Worm (Caenorhabditis elegans) whole organism, early embryonic: ENCODE measurements around the gene F46B3.9.

Experiments used
- F13C5.2 ChIP-seq: sonication (generic microtip); optimal IDR thresholded peaks from 2 replicates; lab custom pipeline; 2017; ENCODE audit warnings: mild to moderate bottlenecking, missing genetic modification characterization, inconsistent platforms, missing compliant biosample characterization
- aly-1 ChIP-seq: sonication (generic microtip); optimal IDR thresholded peaks from 2 replicates; lab custom pipeline; 2016; ENCODE audit warnings: missing genetic modification characterization, missing compliant biosample characterization
- ama-1 ChIP-seq: fragments of 150-350 bp; optimal IDR thresholded peaks from 2 replicates; lab custom pipeline; 2014
- ceh-13 ChIP-seq: fragments of 200-800 bp; sonication (Bioruptor generic); optimal IDR thresholded peaks from 2 replicates; lab custom pipeline; 2018; ENCODE audit warnings: mild to moderate bottlenecking, missing genetic modification characterization, missing compliant biosample characterization
- flt-1 ChIP-seq: fragments of 200-800 bp; sonication (Bioruptor generic); IDR thresholded peaks from 2 replicates; pipeline ENCODE4 v1.3.6; 2022; ENCODE audit warnings: missing genetic modification characterization, missing compliant biosample characterization
- hmbx-1 ChIP-seq: sonication (generic microtip); optimal IDR thresholded peaks from 2 replicates; lab custom pipeline; 2016; ENCODE audit warnings: mild to moderate bottlenecking, missing genetic modification characterization, missing compliant biosample characterization
- hnd-1 ChIP-seq: sonication (generic microtip); optimal IDR thresholded peaks from 2 replicates; lab custom pipeline; 2016; ENCODE audit warnings: missing genetic modification characterization, missing compliant biosample characterization
- pes-1 ChIP-seq: fragments of 200-800 bp; sonication (Bioruptor generic); IDR thresholded peaks from 2 replicates; pipeline ENCODE4 v1.3.6; 2022; ENCODE audit warnings: missing genetic modification reagents, missing genetic modification characterization, missing compliant biosample characterization
- scrt-1 ChIP-seq: fragments of 200-800 bp; sonication (Bioruptor generic); IDR thresholded peaks from 2 replicates; pipeline ENCODE4 v1.3.6; 2022; ENCODE audit warnings: missing genetic modification characterization, missing compliant biosample characterization
- tbx-11 ChIP-seq: fragments of 200-800 bp; sonication (Bioruptor generic); IDR thresholded peaks from 2 replicates; pipeline ENCODE4 v1.3.6; 2022; ENCODE audit warnings: missing genetic modification characterization, missing compliant biosample characterization
- tbx-37 ChIP-seq: fragments of 200-800 bp; sonication (Bioruptor generic); conservative IDR thresholded peaks from 2 replicates; pipeline ENCODE4 v1.3.6; 2022; ENCODE audit warnings: missing genetic modification reagents, missing genetic modification characterization, missing compliant biosample characterization
- tra-4 ChIP-seq: sonication (generic microtip); optimal IDR thresholded peaks from 2 replicates; lab custom pipeline; 2017; ENCODE audit warnings: missing genetic modification characterization, missing compliant biosample characterization

- no peak for TF ChIP-seq flt-1 (GFP tag; lab: Robert Waterston, UW)
- TF ChIP-seq tbx-11 (GFP tag; lab: Robert Waterston, UW): no peak
- TF ChIP-seq F13C5.2 (tag; lab: Kevin White, UChicago): no peak
- TF ChIP-seq scrt-1: no peak
- TF ChIP-seq ama-1 (lab: Kevin White, UChicago): no peak
- TF ChIP-seq ceh-13: no peak
- TF ChIP-seq tra-4: no peak
- TF ChIP-seq tbx-37 (GFP tag; lab: Robert Waterston, UW): no peak
- no peak for TF ChIP-seq hmbx-1 (tag; lab: Kevin White, UChicago)
- TF ChIP-seq hnd-1: no peak
- no peak for TF ChIP-seq pes-1 (GFP tag; lab: Robert Waterston, UW)
- no peak for TF ChIP-seq aly-1 (tag; lab: Kevin White, UChicago)
These were observed 29.2 kb upstream of the F46B3.9 start for ce11 chrV:20655174-20655573.
